Worm (Caenorhabditis elegans): Measurements from ENCODE around the gene T07A9.15.

DNA sequence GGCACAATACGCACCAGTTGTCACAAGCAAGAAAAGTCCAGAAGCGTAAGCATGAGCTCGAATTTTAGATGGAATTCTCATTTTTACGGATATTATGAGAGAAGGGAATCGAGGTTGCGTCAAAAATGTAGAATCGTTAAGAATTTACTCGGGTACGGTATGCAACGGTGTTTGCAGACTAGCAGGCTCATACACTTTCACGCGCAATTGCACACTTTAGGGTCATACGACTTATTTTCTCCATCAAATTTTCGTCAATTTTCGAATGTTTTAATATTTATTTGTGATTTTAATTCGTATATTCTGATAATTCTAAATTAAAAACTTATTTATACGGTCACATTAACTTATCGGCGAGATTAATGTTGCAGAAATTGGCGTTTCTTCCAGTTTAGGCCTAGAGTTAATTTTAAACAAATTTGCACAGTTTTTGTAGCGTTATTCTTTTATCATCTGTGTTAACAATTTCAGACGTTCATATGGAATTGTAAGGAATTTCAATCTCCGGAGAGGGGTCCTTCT, at the start of gene T07A9.15, which contains the start of gene nog-1:
- peak; percentile 67 for TF ChIP-seq xbp-1 (tag; optimal IDR thresholded peaks at IDR 0.05)
- TF ChIP-seq snpc-4 (tag; optimal IDR thresholded peaks at IDR 0.05), result peak; percentile 36
- TF ChIP-seq ets-5 (GFP tag; IDR thresholded peaks at IDR 0.05), result no peak
- no peak for TF ChIP-seq fkh-4 (tag; optimal IDR thresholded peaks at IDR 0.05; ENCODE audit: borderline replicate concordance)
- TF ChIP-seq lir-3 (tag; optimal IDR thresholded peaks at IDR 0.05; ENCODE audit: poor library complexity), result peak; percentile 18
- peak; percentile 49 for TF ChIP-seq dsc-1 (tag; optimal IDR thresholded peaks at IDR 0.05)
